Worm (Caenorhabditis elegans) whole organism, L2 larva: Measurements from ENCODE around the gene cdr-2.

Experiments
- nhr-77 ChIP-seq: fragments of 150-350 bp; optimal IDR thresholded peaks from 2 replicates; lab custom pipeline; 2014; ENCODE audit warnings: missing biosample characterization, missing genetic modification characterization
- unc-62 ChIP-seq: fragments of 150-350 bp; optimal IDR thresholded peaks from 2 replicates; lab custom pipeline; 2014; ENCODE audit warnings: missing biosample characterization, missing genetic modification reagents, missing genetic modification characterization

DNA sequence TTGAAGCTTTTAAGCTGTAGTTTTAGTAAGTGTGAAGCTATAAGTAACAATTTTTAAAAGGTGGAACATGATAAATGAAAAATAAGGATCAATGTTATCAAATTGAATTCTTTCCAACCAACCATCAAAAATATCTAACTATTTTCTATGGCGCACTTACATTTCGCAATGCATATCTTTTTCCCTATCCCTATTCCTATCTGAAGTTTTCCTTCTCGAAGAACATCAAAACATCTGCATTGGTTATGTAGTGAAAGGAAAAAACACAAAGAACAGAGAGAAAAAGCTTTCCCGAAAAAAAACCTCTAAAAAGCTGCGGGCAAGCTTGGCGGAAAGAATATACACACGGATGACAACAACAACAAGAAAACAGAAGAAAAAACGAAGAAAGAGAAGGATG, 45.1 kb upstream of the cdr-2 start:
- TF ChIP-seq nhr-77 (tag; lab: Kevin White, UChicago) (no peak), unc-62 (GFP tag; lab: Kevin White, UChicago) (no peak)
